Worm (Caenorhabditis elegans) whole organism, L4 larva: ENCODE measurements around the gene F20B6.9.
A peak's percentile ranks its signal among the peaks of the same experiment; 100 is the strongest.

Experiments used
- F10B5.3 ChIP-seq: sonication (generic microtip); optimal IDR thresholded peaks from 2 replicates; lab custom pipeline; 2016; ENCODE audit warnings: mild to moderate bottlenecking, missing genetic modification characterization, missing compliant biosample characterization
- F26F4.8 ChIP-seq: fragments of 200-800 bp; sonication (Bioruptor generic); conservative IDR thresholded peaks from 2 replicates; pipeline ENCODE4 v1.3.6; 2022; ENCODE audit warnings: missing genetic modification characterization, missing compliant biosample characterization
- F37D6.2 ChIP-seq: sonication (generic microtip); optimal IDR thresholded peaks from 2 replicates; lab custom pipeline; 2016; ENCODE audit warnings: mild to moderate bottlenecking, missing genetic modification characterization, missing compliant biosample characterization
- F44E2.7 ChIP-seq: fragments of 200-800 bp; sonication (Bioruptor generic); IDR thresholded peaks from 2 replicates; pipeline ENCODE4 v2.1.2; 2022; ENCODE audit warnings: missing genetic modification characterization, missing compliant biosample characterization
- T20F7.1 ChIP-seq: fragments of 200-800 bp; sonication (Bioruptor generic); optimal IDR thresholded peaks from 2 replicates; lab custom pipeline; 2018; ENCODE audit warnings: mild to moderate bottlenecking, missing genetic modification characterization, missing compliant biosample characterization
- Y105C5A.15 ChIP-seq: fragments of 200-800 bp; sonication (Bioruptor generic); IDR thresholded peaks from 2 replicates; pipeline ENCODE4 v1.3.6; 2022; ENCODE audit warnings: missing genetic modification characterization, missing compliant biosample characterization
- Y75B8A.6 ChIP-seq: fragments of 200-800 bp; sonication (Bioruptor generic); IDR thresholded peaks from 2 replicates; pipeline ENCODE4 v1.3.6; 2022; ENCODE audit warnings: missing genetic modification reagents, missing genetic modification characterization, missing compliant biosample characterization
- ceh-20 ChIP-seq: fragments of 200-800 bp; sonication (Bioruptor generic); IDR thresholded peaks from 2 replicates; pipeline ENCODE4 v1.3.6; 2022; ENCODE audit warnings: missing genetic modification reagents, missing genetic modification characterization, missing compliant biosample characterization
- ceh-82 ChIP-seq: sonication (generic microtip); optimal IDR thresholded peaks from 2 replicates; lab custom pipeline; 2017; ENCODE audit warnings: missing biosample characterization, missing genetic modification characterization
- ces-1 ChIP-seq: fragments of 150-350 bp; sonication (generic microtip); optimal IDR thresholded peaks from 4 replicates; lab custom pipeline; 2014; ENCODE audit warnings: missing biosample characterization, missing genetic modification reagents, missing genetic modification characterization
- daf-16 ChIP-seq, 3 experiments: sonication (generic microtip); optimal IDR thresholded peaks; 2 replicates each; lab custom pipeline; 2016 to 2017; ENCODE audit warnings: missing genetic modification characterization in 3 of 3, missing genetic modification reagents in 3 of 3, mild to moderate bottlenecking in 2 of 3, missing compliant biosample characterization in 2 of 3, missing biosample characterization in 1 of 3, moderate library complexity in 1 of 3
- dmd-8 ChIP-seq: fragments of 200-800 bp; sonication (Bioruptor generic); IDR thresholded peaks from 2 replicates; pipeline ENCODE4 v1.3.6; 2022; ENCODE audit warnings: missing genetic modification characterization, missing compliant biosample characterization
- dve-1 ChIP-seq: sonication (generic microtip); optimal IDR thresholded peaks from 2 replicates; lab custom pipeline; 2017; ENCODE audit warnings: antibody characterized with exemption, mild to moderate bottlenecking, missing genetic modification characterization, missing compliant biosample characterization; ENCODE audit not compliant: insufficient read depth
- gei-8 ChIP-seq: fragments of 200-800 bp; sonication (Bioruptor generic); optimal IDR thresholded peaks from 2 replicates; lab custom pipeline; 2018; ENCODE audit warnings: mild to moderate bottlenecking, missing genetic modification characterization, missing compliant biosample characterization
- hlh-11 ChIP-seq: fragments of 200-800 bp; sonication (Bioruptor generic); optimal IDR thresholded peaks from 2 replicates; lab custom pipeline; 2018; ENCODE audit warnings: mild to moderate bottlenecking, missing genetic modification characterization, missing compliant biosample characterization
- hlh-30 ChIP-seq: sonication (generic microtip); optimal IDR thresholded peaks from 2 replicates; lab custom pipeline; 2017; ENCODE audit warnings: antibody characterized with exemption, mild to moderate bottlenecking, missing genetic modification characterization, missing compliant biosample characterization; ENCODE audit not compliant: insufficient read depth
- lin-38 ChIP-seq: fragments of 200-800 bp; sonication (Bioruptor generic); IDR thresholded peaks from 2 replicates; pipeline ENCODE4 v1.3.6; 2022; ENCODE audit warnings: missing genetic modification reagents, missing genetic modification characterization, missing compliant biosample characterization
- lsy-2 ChIP-seq, 2 experiments: fragments of 150-350 bp in 1 of 2; sonication (generic microtip) in 1 of 2; optimal IDR thresholded peaks; 2 replicates each; lab custom pipeline; 2014 to 2017; ENCODE audit warnings: missing biosample characterization in 2 of 2, missing genetic modification characterization in 2 of 2
- madf-5 ChIP-seq, 2 experiments: fragments of 200-800 bp; sonication (Bioruptor generic); IDR thresholded peaks; 2 replicates each; pipeline ENCODE4 v1.3.6; 2022; ENCODE audit warnings: missing compliant biosample characterization in 2 of 2, missing genetic modification characterization in 2 of 2
- mxl-3 ChIP-seq: fragments of 200-800 bp; sonication (Bioruptor generic); optimal IDR thresholded peaks from 2 replicates; lab custom pipeline; 2018; ENCODE audit warnings: mild to moderate bottlenecking, missing genetic modification characterization, missing compliant biosample characterization
- nhr-10 ChIP-seq: fragments of 150-350 bp; optimal IDR thresholded peaks from 2 replicates; lab custom pipeline; 2014; ENCODE audit warnings: missing biosample characterization, missing genetic modification characterization
- nhr-102 ChIP-seq: sonication (generic microtip); optimal IDR thresholded peaks from 2 replicates; lab custom pipeline; 2016; ENCODE audit warnings: mild to moderate bottlenecking, missing genetic modification characterization, moderate library complexity, missing compliant biosample characterization
- nhr-28 ChIP-seq: fragments of 150-350 bp; optimal IDR thresholded peaks from 2 replicates; lab custom pipeline; 2014; ENCODE audit warnings: missing biosample characterization, missing genetic modification characterization
- nhr-48 ChIP-seq: sonication (generic microtip); optimal IDR thresholded peaks from 2 replicates; lab custom pipeline; 2016; ENCODE audit warnings: mild to moderate bottlenecking, missing genetic modification characterization, missing compliant biosample characterization
- nhr-6 ChIP-seq: fragments of 150-350 bp; optimal IDR thresholded peaks from 2 replicates; lab custom pipeline; 2014; ENCODE audit warnings: missing biosample characterization, missing genetic modification characterization
- nhr-76 ChIP-seq: fragments of 150-350 bp; optimal IDR thresholded peaks from 2 replicates; lab custom pipeline; 2014; ENCODE audit warnings: missing biosample characterization, missing genetic modification characterization
- nhr-77 ChIP-seq: fragments of 150-350 bp; optimal IDR thresholded peaks from 2 replicates; lab custom pipeline; 2014; ENCODE audit warnings: missing biosample characterization, missing genetic modification characterization
- php-3 ChIP-seq: fragments of 200-800 bp; sonication (Bioruptor generic); IDR thresholded peaks from 2 replicates; pipeline ENCODE4 v1.3.6; 2022; ENCODE audit warnings: missing genetic modification reagents, missing genetic modification characterization, missing compliant biosample characterization
- sdz-12 ChIP-seq: fragments of 200-800 bp; sonication (Bioruptor generic); optimal IDR thresholded peaks from 2 replicates; lab custom pipeline; 2018; ENCODE audit warnings: mild to moderate bottlenecking, missing genetic modification characterization, missing compliant biosample characterization
- spr-1 ChIP-seq: sonication (generic microtip); optimal IDR thresholded peaks from 2 replicates; lab custom pipeline; 2016; ENCODE audit warnings: mild to moderate bottlenecking, missing genetic modification characterization, missing compliant biosample characterization
- spr-3 ChIP-seq: fragments of 200-800 bp; sonication (Bioruptor generic); optimal IDR thresholded peaks from 2 replicates; lab custom pipeline; 2018; ENCODE audit warnings: mild to moderate bottlenecking, missing genetic modification characterization, missing compliant biosample characterization
- unc-39 ChIP-seq: sonication (generic microtip); optimal IDR thresholded peaks from 2 replicates; lab custom pipeline; 2017; ENCODE audit warnings: missing biosample characterization, missing genetic modification characterization
- unc-62 ChIP-seq, 3 experiments: fragments of 150-350 bp in 1 of 3; sonication (generic microtip); optimal IDR thresholded peaks in 2 of 3; peaks in 1 of 3; 1 replicate in 1 of 3; 2 replicates in 2 of 3; lab custom pipeline; 2014 to 2017; ENCODE audit warnings: missing biosample characterization in 3 of 3, missing genetic modification characterization in 3 of 3, missing genetic modification reagents in 3 of 3, missing genotype in 1 of 3
- ztf-11 ChIP-seq: fragments of 150-350 bp; optimal IDR thresholded peaks from 2 replicates; lab custom pipeline; 2014; ENCODE audit warnings: missing biosample characterization, missing genetic modification characterization

F20B6.9 gene

DNA sequence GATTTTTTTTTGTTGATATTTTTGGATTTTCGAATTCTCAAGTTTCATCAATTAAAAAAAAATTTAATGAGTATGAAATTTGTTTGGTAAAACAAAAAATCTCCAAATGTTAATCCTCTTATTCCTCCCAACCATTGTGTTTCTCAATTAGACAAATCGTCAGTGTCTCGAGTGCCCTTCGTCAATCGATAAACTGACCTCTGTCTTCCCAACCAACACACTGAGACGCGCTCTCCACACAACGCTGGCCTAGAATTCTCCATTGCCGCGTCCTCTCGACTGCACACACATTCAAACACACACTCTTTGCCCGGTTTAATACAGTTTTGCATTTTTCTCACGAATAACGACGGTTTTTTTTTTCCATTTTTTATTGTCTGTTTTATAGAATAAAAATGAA, 47.5 kb upstream of the F20B6.9 start, which contains the start of gene taf-11.1 (continued):
- TF ChIP-seq lsy-2 (tag; optimal IDR thresholded peaks at IDR 0.05; lab: Kevin White, UChicago) (peak in 1 of 2 experiments; percentile 28), madf-5 (GFP tag; IDR thresholded peaks at IDR 0.05; lab: Robert Waterston, UW) (no peak), ces-1 (GFP tag; lab: Kevin White, UChicago) (no peak), mxl-3 (peak; percentile 55), lin-38 (no peak), hlh-30 (tag; lab: Kevin White, UChicago) (peak; percentile 43), spr-3 (GFP tag; lab: Kevin White, UChicago) (no peak), unc-62 (GFP tag; optimal IDR thresholded peaks at IDR 0.05 in 1 of 2; lab: Kevin White, UChicago) (no peak), unc-62 (tag; optimal IDR thresholded peaks at IDR 0.05; lab: Kevin White, UChicago) (no peak), unc-39 (no peak)

DNA sequence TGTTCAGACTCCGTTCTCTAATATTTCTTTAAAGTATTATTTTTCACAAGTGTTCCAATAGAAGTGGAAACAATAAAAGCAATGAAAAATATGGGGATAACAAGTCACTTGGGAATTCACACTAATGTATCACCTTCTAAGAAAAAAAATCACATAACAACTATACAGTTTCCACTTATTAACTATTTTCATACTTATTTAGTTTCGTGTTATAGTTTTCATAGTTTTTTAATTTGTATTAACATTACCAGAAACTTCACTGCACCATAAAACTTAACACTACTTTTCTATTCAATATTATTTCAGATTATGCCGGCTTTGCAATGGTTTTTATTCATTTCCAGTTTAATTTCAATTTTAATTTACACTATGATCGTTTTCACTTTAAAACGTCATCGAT, 44.8 kb upstream of the F20B6.9 start, which contains the start of gene srv-5:
srv-5 (plus strand) TSS at position 301 of the 400 bp plus-strand sequence.
- no peak for TF ChIP-seq nhr-76 (tag; lab: Kevin White, UChicago)
- no peak for TF ChIP-seq nhr-10
- no peak for TF ChIP-seq Y75B8A.6 (GFP tag; lab: Robert Waterston, UW)
- TF ChIP-seq spr-1 (tag; lab: Kevin White, UChicago), result no peak
- TF ChIP-seq F26F4.8 (GFP tag; lab: Robert Waterston, UW), result no peak
- no peak for TF ChIP-seq lsy-2 (tag; optimal IDR thresholded peaks at IDR 0.05; lab: Kevin White, UChicago)
- no peak for TF ChIP-seq gei-8 (GFP tag; lab: Kevin White, UChicago)

- TF ChIP-seq unc-62 (GFP tag; optimal IDR thresholded peaks at IDR 0.05 in 1 of 2; lab: Kevin White, UChicago), result peak in 1 of 2 experiments; percentile 68
- TF ChIP-seq unc-62 (tag; optimal IDR thresholded peaks at IDR 0.05; lab: Kevin White, UChicago), result no peak
- no peak for TF ChIP-seq sdz-12 (GFP tag; lab: Kevin White, UChicago)
- TF ChIP-seq hlh-30 (tag; lab: Kevin White, UChicago), result no peak
- no peak for TF ChIP-seq ces-1 (GFP tag; lab: Kevin White, UChicago)
Measured at ce11 chrX:4248949-4249348, 41.7 kb upstream of the F20B6.9 start, which contains the start of gene hlh-13. Gene hlh-13, plus strand, starts transcription at chrX:4249249.

DNA sequence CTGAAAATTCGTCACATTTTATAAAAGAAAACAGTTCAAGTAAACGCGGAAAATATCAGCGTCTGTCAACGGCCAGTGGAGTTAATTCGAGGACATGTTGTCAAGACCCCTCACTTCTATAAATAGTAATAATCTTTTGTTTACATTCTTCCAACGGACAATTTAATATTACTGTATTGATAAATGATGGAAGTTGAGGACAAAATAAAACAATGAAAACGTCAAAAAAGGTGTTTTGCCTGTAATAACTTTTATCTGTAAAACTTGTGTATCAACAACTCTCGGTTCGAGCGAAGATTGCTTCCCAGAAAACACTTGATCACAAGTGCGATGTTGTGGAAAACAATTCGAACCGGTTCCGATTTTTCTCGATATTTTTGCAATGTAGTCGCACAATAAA, 41.1 kb upstream of the F20B6.9 start:
- TF ChIP-seq ztf-11 (no peak), nhr-77 (peak; percentile 48), hlh-11 (tag; lab: Kevin White, UChicago) (peak; percentile 63), daf-16 (GFP tag; optimal IDR thresholded peaks at IDR 0.05; lab: Kevin White, UChicago) (no peak), daf-16 (tag; optimal IDR thresholded peaks at IDR 0.05; lab: Kevin White, UChicago) (peak; percentile 100), nhr-48 (tag; lab: Kevin White, UChicago) (peak; percentile 28), T20F7.1 (no peak), F44E2.7 (GFP tag; lab: Robert Waterston, UW) (no peak), dve-1 (tag; lab: Kevin White, UChicago) (peak; percentile 83), nhr-6 (tag; lab: Kevin White, UChicago) (no peak), nhr-102 (peak; percentile 31), sdz-12 (GFP tag; lab: Kevin White, UChicago) (no peak), Y105C5A.15 (no peak), dmd-8 (GFP tag; lab: Robert Waterston, UW) (no peak), php-3 (GFP tag; lab: Robert Waterston, UW) (peak; percentile 94), F37D6.2 (no peak), F10B5.3 (tag; lab: Kevin White, UChicago) (no peak), hlh-30 (tag; lab: Kevin White, UChicago) (no peak), ceh-82 (tag; lab: Kevin White, UChicago) (no peak), ceh-20 (GFP tag; lab: Robert Waterston, UW) (0 out of 2 replicates have a peak, but pooled peaks have one; percentile 12), nhr-28 (tag; lab: Kevin White, UChicago) (peak; percentile 42)
